Fruit fly (Drosophila melanogaster): ENCODE data around the gene comm3.

- TF ChIP-seq Dll (optimal IDR thresholded peaks at IDR 0.05) (no peak), psq (optimal IDR thresholded peaks at IDR 0.05) (no peak), pan (optimal IDR thresholded peaks at IDR 0.05) (no peak), CG8478 (optimal IDR thresholded peaks at IDR 0.05) (no peak)
These were observed 16.7 kb upstream of the comm3 start for dm6 chr3L:15664199-15664794.

Measured in whole organism.